Fruit fly (Drosophila melanogaster): ENCODE measurements around the gene COX6CL.

The COX6CL gene

dm6 chr2L:5797977-5798376, 20.3 kb downstream of the COX6CL start (continued):
- TF ChIP-seq mld (GFP tag; IDR thresholded peaks at IDR 0.05; ENCODE audit: partially characterized antibody) (no peak), slp2 (GFP tag; optimal IDR thresholded peaks at IDR 0.05) (no peak), tgo (GFP tag; IDR thresholded peaks at IDR 0.05) (peak; percentile 15; the same call in 1 of the 3 replicates), maf-S (GFP tag; optimal IDR thresholded peaks at IDR 0.05) (no peak), CG14860 (GFP tag; IDR thresholded peaks at IDR 0.05; ENCODE audit: partially characterized antibody) (no peak), ash1 (GFP tag; optimal IDR thresholded peaks at IDR 0.05) (no peak), NFAT (GFP tag; IDR thresholded peaks at IDR 0.05) (no peak), CG10147 (GFP tag; optimal IDR thresholded peaks at IDR 0.05) (peak; percentile 44), CG18619 (GFP tag; optimal IDR thresholded peaks at IDR 0.05) (peak; percentile 63), Fer3 (tag; optimal IDR thresholded peaks at IDR 0.05) (peak; percentile 75), CG6175 (GFP tag; IDR thresholded peaks at IDR 0.05) (no peak; the same call in 2 of the 3 replicates), Meics (GFP tag; optimal IDR thresholded peaks at IDR 0.05) (peak; percentile 79), ab (GFP tag; optimal IDR thresholded peaks at IDR 0.05) (no peak), CG13775 (GFP tag; optimal IDR thresholded peaks at IDR 0.05) (no peak), CG9817 (tag; optimal IDR thresholded peaks at IDR 0.05) (peak; percentile 72), Dbx (GFP tag; IDR thresholded peaks at IDR 0.05) (peak; percentile 67; the same call in 2 of the 3 replicates), lbe (GFP tag; optimal IDR thresholded peaks at IDR 0.05) (no peak), rib (GFP tag; IDR thresholded peaks at IDR 0.05) (peak; percentile 55), CG5180 (GFP tag; optimal IDR thresholded peaks at IDR 0.05) (no peak), luna (GFP tag; optimal IDR thresholded peaks at IDR 0.05) (no peak), CG14441 (GFP tag; IDR thresholded peaks at IDR 0.05) (0 out of 2 replicates have a peak, but pooled peaks have one; percentile 24), ci (GFP tag; IDR thresholded peaks at IDR 0.05) (no peak), CG6689 (GFP tag; IDR thresholded peaks at IDR 0.05) (no peak), tio (GFP tag; optimal IDR thresholded peaks at IDR 0.05) (peak; percentile 25), CG3995 (GFP tag; optimal IDR thresholded peaks at IDR 0.05) (no peak), nau (GFP tag; optimal IDR thresholded peaks at IDR 0.05) (peak; percentile 55), CG4282 (GFP tag; optimal IDR thresholded peaks at IDR 0.05) (no peak), wor (GFP tag; IDR thresholded peaks at IDR 0.05) (no peak), CG16779 (GFP tag; IDR thresholded peaks at IDR 0.05) (no peak), ranshi (GFP tag; IDR thresholded peaks at IDR 0.05) (peak; percentile 26; the same call in 1 of the 2 replicates), CG9797 (GFP tag; optimal IDR thresholded peaks at IDR 0.05) (no peak), kni (GFP tag; optimal IDR thresholded peaks at IDR 0.05) (no peak), HLH4C (GFP tag; IDR thresholded peaks at IDR 0.05; ENCODE audit: partially characterized antibody) (no peak), pum (GFP tag; optimal IDR thresholded peaks at IDR 0.05) (no peak), CG7271 (tag; optimal IDR thresholded peaks at IDR 0.05) (peak; percentile 53), pan (optimal IDR thresholded peaks at IDR 0.05) (no peak), pan (GFP tag; optimal IDR thresholded peaks at IDR 0.05 in 1 of 2, IDR thresholded peaks at IDR 0.05 in 1 of 2) (no peak), CG33213 (GFP tag; optimal IDR thresholded peaks at IDR 0.05) (peak; percentile 30), Doc2 (GFP tag; IDR thresholded peaks at IDR 0.05) (no peak), stc (GFP tag; IDR thresholded peaks at IDR 0.05) (no peak), CG2712 (tag; optimal IDR thresholded peaks at IDR 0.05) (no peak), CG3281 (GFP tag; optimal IDR thresholded peaks at IDR 0.05) (peak; percentile 74), B-H2 (GFP tag; optimal IDR thresholded peaks at IDR 0.05) (peak; percentile 33), CG6683 (GFP tag; optimal IDR thresholded peaks at IDR 0.05) (peak; percentile 54), Sox102F (GFP tag; optimal IDR thresholded peaks at IDR 0.05) (peak; percentile 48), btn (GFP tag; optimal IDR thresholded peaks at IDR 0.05) (no peak), CG14965 (GFP tag; optimal IDR thresholded peaks at IDR 0.05; ENCODE audit: borderline replicate concordance) (no peak), CG15696 (tag; optimal IDR thresholded peaks at IDR 0.05) (no peak), dysf (GFP tag; IDR thresholded peaks at IDR 0.05) (peak; percentile 65; the same call in 2 of the 3 replicates), CG9215 (GFP tag; IDR thresholded peaks at IDR 0.05) (no peak), CG15479 (GFP tag; optimal IDR thresholded peaks at IDR 0.05) (peak; percentile 56)

All from whole organism, embryonic.